Worm (Caenorhabditis elegans) whole organism, L4 larva: ENCODE data around the gene vglu-3.

ENCODE experiments used
- D1046.2 ChIP-seq: fragments of 200-800 bp; sonication (Bioruptor generic); IDR thresholded peaks from 2 replicates; pipeline ENCODE4 v1.3.6; 2022; ENCODE audit warnings: missing genetic modification characterization, missing compliant biosample characterization
- F10B5.3 ChIP-seq: sonication (generic microtip); optimal IDR thresholded peaks from 2 replicates; lab custom pipeline; 2016; ENCODE audit warnings: mild to moderate bottlenecking, missing genetic modification characterization, missing compliant biosample characterization
- F26F4.8 ChIP-seq: fragments of 200-800 bp; sonication (Bioruptor generic); conservative IDR thresholded peaks from 2 replicates; pipeline ENCODE4 v1.3.6; 2022; ENCODE audit warnings: missing genetic modification characterization, missing compliant biosample characterization
- F44E2.7 ChIP-seq: fragments of 200-800 bp; sonication (Bioruptor generic); IDR thresholded peaks from 2 replicates; pipeline ENCODE4 v2.1.2; 2022; ENCODE audit warnings: missing genetic modification characterization, missing compliant biosample characterization
- Y105C5A.15 ChIP-seq: fragments of 200-800 bp; sonication (Bioruptor generic); IDR thresholded peaks from 2 replicates; pipeline ENCODE4 v1.3.6; 2022; ENCODE audit warnings: missing genetic modification characterization, missing compliant biosample characterization
- Y5F2A.4 ChIP-seq: fragments of 200-800 bp; sonication (Bioruptor generic); optimal IDR thresholded peaks from 2 replicates; lab custom pipeline; 2018; ENCODE audit warnings: mild to moderate bottlenecking, missing genetic modification characterization, missing compliant biosample characterization
- ZK337.2 ChIP-seq: fragments of 200-800 bp; sonication (Bioruptor generic); IDR thresholded peaks from 2 replicates; pipeline ENCODE4 v1.3.6; 2022; ENCODE audit warnings: missing genetic modification reagents, missing genetic modification characterization, missing compliant biosample characterization
- ZK546.5 ChIP-seq, 2 experiments: sonication (generic microtip); optimal IDR thresholded peaks; 2 replicates each; lab custom pipeline; 2017; ENCODE audit warnings: missing biosample characterization in 2 of 2, missing genetic modification characterization in 2 of 2
- ama-1 ChIP-seq: fragments of 150-350 bp; optimal IDR thresholded peaks from 2 replicates; lab custom pipeline; 2014; ENCODE audit warnings: inconsistent platforms, mixed read lengths
- arid-1 ChIP-seq: fragments of 200-800 bp; sonication (Bioruptor generic); conservative IDR thresholded peaks from 2 replicates; pipeline ENCODE4 v1.3.6; 2022; ENCODE audit warnings: missing genetic modification reagents, missing genetic modification characterization, missing compliant biosample characterization
- attf-4 ChIP-seq: sonication (generic microtip); optimal IDR thresholded peaks from 3 replicates; lab custom pipeline; 2017; ENCODE audit warnings: missing biosample characterization, missing genetic modification characterization
- ceh-32 ChIP-seq: sonication (generic microtip); optimal IDR thresholded peaks from 2 replicates; lab custom pipeline; 2016; ENCODE audit warnings: mild to moderate bottlenecking, missing genetic modification characterization, missing compliant biosample characterization; ENCODE audit not compliant: poor library complexity
- ceh-44 ChIP-seq: fragments of 200-800 bp; sonication (Bioruptor generic); IDR thresholded peaks from 2 replicates; pipeline ENCODE4 v1.3.6; 2022; ENCODE audit warnings: missing genetic modification reagents, missing genetic modification characterization, missing compliant biosample characterization
- ceh-62 ChIP-seq: sonication (generic microtip); optimal IDR thresholded peaks from 2 replicates; lab custom pipeline; 2017; ENCODE audit warnings: missing biosample characterization, missing genetic modification characterization
- daf-19 ChIP-seq: fragments of 200-800 bp; sonication (Bioruptor generic); conservative IDR thresholded peaks from 2 replicates; pipeline ENCODE4 v1.3.6; 2022; ENCODE audit warnings: missing genetic modification characterization, missing compliant biosample characterization
- dmd-6 ChIP-seq: fragments of 200-800 bp; sonication (Bioruptor generic); IDR thresholded peaks from 2 replicates; pipeline ENCODE4 v1.3.6; 2022; ENCODE audit warnings: missing genetic modification reagents, missing genetic modification characterization, missing compliant biosample characterization
- dmd-9 ChIP-seq: fragments of 200-800 bp; sonication (Bioruptor generic); IDR thresholded peaks from 2 replicates; pipeline ENCODE4 v1.3.6; 2022; ENCODE audit warnings: missing genetic modification reagents, missing genetic modification characterization, missing compliant biosample characterization
- dpl-1 ChIP-seq: fragments of 150-350 bp; optimal IDR thresholded peaks from 2 replicates; lab custom pipeline; 2014; ENCODE audit warnings: missing biosample characterization, missing genetic modification reagents, missing genetic modification characterization
- duxl-1 ChIP-seq: sonication (generic microtip); optimal IDR thresholded peaks from 2 replicates; lab custom pipeline; 2016; ENCODE audit warnings: mild to moderate bottlenecking, missing genetic modification characterization, moderate library complexity, missing compliant biosample characterization; ENCODE audit not compliant: poor library complexity
- fkh-10 ChIP-seq: fragments of 150-350 bp; optimal IDR thresholded peaks from 2 replicates; lab custom pipeline; 2014; ENCODE audit warnings: missing biosample characterization, missing genetic modification reagents, missing genetic modification characterization
- hif-1 ChIP-seq, 2 experiments: sonication (generic microtip); optimal IDR thresholded peaks; 2 replicates each; lab custom pipeline; 2016 to 2017; ENCODE audit warnings: missing compliant biosample characterization in 2 of 2, missing genetic modification characterization in 2 of 2, missing genetic modification reagents in 2 of 2, missing genotype in 2 of 2, mild to moderate bottlenecking in 1 of 2
- jun-1 ChIP-seq: fragments of 150-350 bp; optimal IDR thresholded peaks from 2 replicates; lab custom pipeline; 2014; ENCODE audit warnings: missing biosample characterization, missing genetic modification reagents, missing genetic modification characterization
- lin-1 ChIP-seq: fragments of 200-800 bp; sonication (Bioruptor generic); IDR thresholded peaks from 2 replicates; pipeline ENCODE4 v1.3.6; 2022; ENCODE audit warnings: missing genetic modification reagents, missing genetic modification characterization, missing compliant biosample characterization
- lin-13 ChIP-seq: fragments of 150-350 bp; optimal IDR thresholded peaks from 2 replicates; lab custom pipeline; 2014; ENCODE audit warnings: missing biosample characterization, missing genetic modification reagents, missing genetic modification characterization
- lsy-2 ChIP-seq, 2 experiments: fragments of 150-350 bp in 1 of 2; sonication (generic microtip) in 1 of 2; optimal IDR thresholded peaks; 2 replicates each; lab custom pipeline; 2014 to 2017; ENCODE audit warnings: missing biosample characterization in 2 of 2, missing genetic modification characterization in 2 of 2
- madf-9 ChIP-seq: fragments of 200-800 bp; sonication (Bioruptor generic); conservative IDR thresholded peaks from 2 replicates; pipeline ENCODE4 v1.3.6; 2022; ENCODE audit warnings: missing genetic modification reagents, missing genetic modification characterization, missing compliant biosample characterization
- mxl-2 ChIP-seq: fragments of 200-800 bp; sonication (Bioruptor generic); conservative IDR thresholded peaks from 2 replicates; pipeline ENCODE4 v1.3.6; 2022; ENCODE audit warnings: missing genetic modification reagents, missing genetic modification characterization, missing compliant biosample characterization
- mxl-3 ChIP-seq: fragments of 200-800 bp; sonication (Bioruptor generic); optimal IDR thresholded peaks from 2 replicates; lab custom pipeline; 2018; ENCODE audit warnings: mild to moderate bottlenecking, missing genetic modification characterization, missing compliant biosample characterization
- nhr-102 ChIP-seq: sonication (generic microtip); optimal IDR thresholded peaks from 2 replicates; lab custom pipeline; 2016; ENCODE audit warnings: mild to moderate bottlenecking, missing genetic modification characterization, moderate library complexity, missing compliant biosample characterization
- nhr-237 ChIP-seq: sonication (generic microtip); optimal IDR thresholded peaks from 2 replicates; lab custom pipeline; 2017; ENCODE audit warnings: missing biosample characterization, missing genetic modification characterization
- nhr-25 ChIP-seq: sonication (generic microtip); optimal IDR thresholded peaks from 2 replicates; lab custom pipeline; 2017; ENCODE audit warnings: missing genetic modification characterization, mild to moderate bottlenecking, missing compliant biosample characterization, antibody characterized with exemption, moderate library complexity, borderline replicate concordance; ENCODE audit not compliant: insufficient read depth
- nhr-41 ChIP-seq: fragments of 200-800 bp; sonication (Bioruptor generic); IDR thresholded peaks from 2 replicates; pipeline ENCODE4 v1.3.6; 2022; ENCODE audit warnings: missing genetic modification reagents, missing genetic modification characterization, missing compliant biosample characterization
- nhr-42 ChIP-seq: fragments of 200-800 bp; sonication (Bioruptor generic); IDR thresholded peaks from 2 replicates; pipeline ENCODE4 v1.3.6; 2022; ENCODE audit warnings: missing genetic modification characterization, missing compliant biosample characterization
- nhr-48 ChIP-seq: sonication (generic microtip); optimal IDR thresholded peaks from 2 replicates; lab custom pipeline; 2016; ENCODE audit warnings: mild to moderate bottlenecking, missing genetic modification characterization, missing compliant biosample characterization
- nhr-77 ChIP-seq: fragments of 150-350 bp; optimal IDR thresholded peaks from 2 replicates; lab custom pipeline; 2014; ENCODE audit warnings: missing biosample characterization, missing genetic modification characterization
- pha-4 ChIP-seq, 2 experiments: fragments of 150-350 bp in 1 of 2; fragments of 200-800 bp in 1 of 2; sonication (Bioruptor generic) in 1 of 2; IDR thresholded peaks in 1 of 2; optimal IDR thresholded peaks in 1 of 2; 2 replicates each; pipeline versions ENCODE4 v1.3.6 to Lab custom; 2014 to 2022; ENCODE audit warnings: missing genetic modification characterization in 2 of 2, missing genetic modification reagents in 2 of 2, missing biosample characterization in 1 of 2, missing compliant biosample characterization in 1 of 2
- php-3 ChIP-seq: fragments of 200-800 bp; sonication (Bioruptor generic); IDR thresholded peaks from 2 replicates; pipeline ENCODE4 v1.3.6; 2022; ENCODE audit warnings: missing genetic modification reagents, missing genetic modification characterization, missing compliant biosample characterization
- pqm-1 ChIP-seq: sonication (generic microtip); optimal IDR thresholded peaks from 2 replicates; lab custom pipeline; 2017; ENCODE audit warnings: missing biosample characterization, missing genetic modification characterization
- saeg-2 ChIP-seq: fragments of 200-800 bp; sonication (Bioruptor generic); IDR thresholded peaks from 2 replicates; pipeline ENCODE4 v1.3.6; 2022; ENCODE audit warnings: missing genetic modification reagents, missing genetic modification characterization, missing compliant biosample characterization
- snpc-1.2 ChIP-seq: fragments of 200-800 bp; sonication (Bioruptor generic); IDR thresholded peaks from 2 replicates; pipeline ENCODE4 v1.3.6; 2022; ENCODE audit warnings: missing genetic modification reagents, missing genetic modification characterization, missing compliant biosample characterization
- snpc-4 ChIP-seq: fragments of 150-350 bp; optimal IDR thresholded peaks from 2 replicates; lab custom pipeline; 2014; ENCODE audit warnings: missing biosample characterization, missing genetic modification characterization
- spr-1 ChIP-seq: sonication (generic microtip); optimal IDR thresholded peaks from 2 replicates; lab custom pipeline; 2016; ENCODE audit warnings: mild to moderate bottlenecking, missing genetic modification characterization, missing compliant biosample characterization
- spr-3 ChIP-seq: fragments of 200-800 bp; sonication (Bioruptor generic); optimal IDR thresholded peaks from 2 replicates; lab custom pipeline; 2018; ENCODE audit warnings: mild to moderate bottlenecking, missing genetic modification characterization, missing compliant biosample characterization
- tra-1 ChIP-seq: fragments of 200-800 bp; sonication (Bioruptor generic); IDR thresholded peaks from 2 replicates; pipeline ENCODE4 v1.3.6; 2022; ENCODE audit warnings: missing genetic modification reagents, missing genetic modification characterization, missing compliant biosample characterization
- vab-7 ChIP-seq: fragments of 200-800 bp; sonication (Bioruptor generic); IDR thresholded peaks from 2 replicates; pipeline ENCODE4 v1.3.6; 2022; ENCODE audit warnings: missing genetic modification reagents, missing genetic modification characterization, missing compliant biosample characterization
- zag-1 ChIP-seq: fragments of 150-350 bp; optimal IDR thresholded peaks from 2 replicates; lab custom pipeline; 2014; ENCODE audit warnings: missing biosample characterization, missing genetic modification characterization
- zfp-3 ChIP-seq: fragments of 200-800 bp; sonication (Bioruptor generic); conservative IDR thresholded peaks from 2 replicates; pipeline ENCODE4 v1.3.6; 2022; ENCODE audit warnings: missing genetic modification reagents, missing genetic modification characterization, missing compliant biosample characterization
- ztf-11 ChIP-seq: fragments of 150-350 bp; optimal IDR thresholded peaks from 2 replicates; lab custom pipeline; 2014; ENCODE audit warnings: missing biosample characterization, missing genetic modification characterization

vglu-3 gene

DNA sequence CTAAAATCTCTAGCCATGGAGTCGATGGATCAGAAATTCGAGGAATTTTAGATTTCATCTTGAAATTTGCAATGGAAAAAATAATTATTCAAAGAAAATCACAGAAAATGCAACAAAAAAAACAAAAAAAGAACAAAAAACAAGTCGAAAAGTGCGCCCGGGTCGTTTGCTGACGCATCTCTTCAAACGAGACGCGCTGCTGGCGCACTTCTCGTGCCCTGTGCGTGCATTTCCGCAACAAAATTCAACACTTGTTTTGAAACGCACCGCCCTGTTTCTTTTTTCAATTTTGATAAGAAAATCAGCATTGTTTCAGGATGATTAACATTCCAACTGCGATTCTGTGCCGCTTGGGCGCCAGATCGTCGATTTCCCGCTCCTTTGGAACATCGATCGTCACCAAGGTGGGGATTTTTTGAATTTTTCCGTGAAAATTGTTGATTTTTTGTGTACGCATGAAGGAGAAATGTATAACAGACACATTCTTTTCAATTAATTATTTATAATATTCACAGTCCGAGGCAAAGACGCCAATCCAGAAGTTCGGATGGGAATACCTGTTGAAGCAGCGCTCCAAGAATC is 33.9 kb downstream of the vglu-3 start, which contains the start of the genes jmjd-4 and mev-1 (continued):
- no peak for TF ChIP-seq zag-1 (tag; lab: Kevin White, UChicago)
- TF ChIP-seq nhr-25 (tag; lab: Kevin White, UChicago), result peak; percentile 40
- TF ChIP-seq nhr-41 (GFP tag; lab: Robert Waterston, UW), result peak; percentile 49; the same call in 1 of the 2 replicates
- TF ChIP-seq D1046.2 (GFP tag; lab: Robert Waterston, UW), result 0 out of 2 replicates have a peak, but pooled peaks have one; percentile 52
- no peak for TF ChIP-seq ceh-44 (GFP tag; lab: Robert Waterston, UW)
- TF ChIP-seq F26F4.8 (GFP tag; lab: Robert Waterston, UW), result no peak
- peak; percentile 85 for TF ChIP-seq dpl-1
- TF ChIP-seq ZK546.5 (tag; optimal IDR thresholded peaks at IDR 0.05; lab: Kevin White, UChicago), result no peak
- no peak for TF ChIP-seq attf-4 (tag; lab: Kevin White, UChicago)
- TF ChIP-seq vab-7, result 0 out of 2 replicates have a peak, but pooled peaks have one; percentile 21
- TF ChIP-seq Y5F2A.4 (GFP tag; lab: Kevin White, UChicago), result peak; percentile 24
- no peak for TF ChIP-seq ceh-62 (tag; lab: Kevin White, UChicago)
- TF ChIP-seq nhr-48, result peak; percentile 44
- peak; percentile 86 for TF ChIP-seq lin-13 (GFP tag; lab: Kevin White, UChicago)
- peak; percentile 58; the same call in 1 of the 2 replicates for TF ChIP-seq mxl-2 (GFP tag; lab: Robert Waterston, UW)
- peak; percentile 76; the same call in 1 of the 2 replicates for TF ChIP-seq pha-4 (GFP tag; IDR thresholded peaks at IDR 0.05; lab: Robert Waterston, UW)
- no peak for TF ChIP-seq pha-4 (tag; optimal IDR thresholded peaks at IDR 0.05; lab: Kevin White, UChicago)
- peak; percentile 63 for TF ChIP-seq mxl-3 (GFP tag; lab: Kevin White, UChicago)
- peak; percentile 85 to 99 for TF ChIP-seq hif-1 (tag; optimal IDR thresholded peaks at IDR 0.05; lab: Kevin White, UChicago)
- peak; percentile 72; the same call in 1 of the 2 replicates for TF ChIP-seq lin-1 (GFP tag; lab: Robert Waterston, UW)
- 0 out of 2 replicates have a peak, but pooled peaks have one; percentile 39 for TF ChIP-seq snpc-1.2
- peak; percentile 77 for TF ChIP-seq duxl-1 (tag; lab: Kevin White, UChicago)
- TF ChIP-seq ama-1 (lab: Kevin White, UChicago), result peak; percentile 79
- peak; percentile 82 for TF ChIP-seq tra-1
- TF ChIP-seq jun-1, result peak; percentile 35
- 0 out of 2 replicates have a peak, but pooled peaks have one; percentile 35 for TF ChIP-seq saeg-2 (GFP tag; lab: Robert Waterston, UW)
- no peak for TF ChIP-seq Y105C5A.15 (GFP tag; lab: Robert Waterston, UW)
- no peak for TF ChIP-seq ZK337.2 (GFP tag; lab: Robert Waterston, UW)
- no peak for TF ChIP-seq dmd-9 (GFP tag; lab: Robert Waterston, UW)
- TF ChIP-seq php-3 (GFP tag; lab: Robert Waterston, UW), result peak; percentile 69
- 0 out of 2 replicates have a peak, but pooled peaks have one; percentile 67 for TF ChIP-seq daf-19 (GFP tag; lab: Robert Waterston, UW)
- peak; percentile 40 for TF ChIP-seq fkh-10 (GFP tag; lab: Kevin White, UChicago)
- no peak for TF ChIP-seq ztf-11 (tag; lab: Kevin White, UChicago)
- peak; percentile 80; the same call in 1 of the 2 replicates for TF ChIP-seq arid-1
- no peak for TF ChIP-seq F44E2.7 (GFP tag; lab: Robert Waterston, UW)
- TF ChIP-seq dmd-6 (GFP tag; lab: Robert Waterston, UW), result peak; percentile 88
- 0 out of 2 replicates have a peak, but pooled peaks have one; percentile 41 for TF ChIP-seq madf-9
- peak; percentile 71 for TF ChIP-seq nhr-77 (tag; lab: Kevin White, UChicago)
- peak; percentile 80 for TF ChIP-seq spr-1 (tag; lab: Kevin White, UChicago)
- peak; percentile 45 for TF ChIP-seq F10B5.3 (tag; lab: Kevin White, UChicago)
- TF ChIP-seq lsy-2 (tag; optimal IDR thresholded peaks at IDR 0.05; lab: Kevin White, UChicago), result peak; percentile 38 to 94
- 0 out of 2 replicates have a peak, but pooled peaks have one; percentile 67 for TF ChIP-seq nhr-42 (GFP tag; lab: Robert Waterston, UW)
- TF ChIP-seq nhr-102, result peak; percentile 88
- no peak for TF ChIP-seq pqm-1
- TF ChIP-seq zfp-3 (GFP tag; lab: Robert Waterston, UW), result peak; percentile 78
- peak; percentile 75 for TF ChIP-seq spr-3 (GFP tag; lab: Kevin White, UChicago)
- no peak for TF ChIP-seq snpc-4 (tag; lab: Kevin White, UChicago)
- peak; percentile 18 for TF ChIP-seq ceh-32 (tag; lab: Kevin White, UChicago)
- no peak for TF ChIP-seq nhr-237 (tag; lab: Kevin White, UChicago)
